Worm (Caenorhabditis elegans): ENCODE measurements around the gene F10E9.4.

Gene F10E9.4

ce11 chrIII:8307356-8307755, 982 bp upstream of the F10E9.4 start, which contains the start of the genes F10E9.7 and F10E9.5:
F10E9.7 (minus strand) TSS chrIII:8307441.
F10E9.5 (plus strand) TSS chrIII:8307592.
- TF ChIP-seq Y116A8C.19 (tag; optimal IDR thresholded peaks at IDR 0.05; ENCODE audit: borderline replicate concordance), result peak; percentile 99
- TF ChIP-seq mef-2 (tag; optimal IDR thresholded peaks at IDR 0.05), result no peak
- TF ChIP-seq snpc-4 (tag; optimal IDR thresholded peaks at IDR 0.05), result peak; percentile 75
- TF ChIP-seq ceh-88 (GFP tag; IDR thresholded peaks at IDR 0.05), result peak; percentile 91
- no peak for TF ChIP-seq unc-30 (tag; optimal IDR thresholded peaks at IDR 0.05)
- TF ChIP-seq fos-1 (tag; optimal IDR thresholded peaks at IDR 0.05), result peak; percentile 39
- peak; percentile 83 for TF ChIP-seq zip-4 (GFP tag; optimal IDR thresholded peaks at IDR 0.05)
- TF ChIP-seq lin-39 (tag; optimal IDR thresholded peaks at IDR 0.05), result peak; percentile 87
- peak; percentile 96 for TF ChIP-seq egl-13 (tag; optimal IDR thresholded peaks at IDR 0.05)
- TF ChIP-seq tlp-1 (tag; optimal IDR thresholded peaks at IDR 0.05), result no peak
- peak; percentile 46 for TF ChIP-seq sup-37 (GFP tag; optimal IDR thresholded peaks at IDR 0.05)
- peak; percentile 98 for TF ChIP-seq nhr-90 (tag; optimal IDR thresholded peaks at IDR 0.05; ENCODE audit: poor library complexity)
- peak in 1 of 2 experiments; percentile 99 for TF ChIP-seq ztf-11 (tag; optimal IDR thresholded peaks at IDR 0.05)
- peak; percentile 97 for TF ChIP-seq sox-4 (tag; optimal IDR thresholded peaks at IDR 0.05)
- TF ChIP-seq C16A3.4 (tag; optimal IDR thresholded peaks at IDR 0.05), result peak; percentile 92
- TF ChIP-seq unc-98 (GFP tag; IDR thresholded peaks at IDR 0.05), result peak; percentile 91
- TF ChIP-seq aly-2 (tag; optimal IDR thresholded peaks at IDR 0.05), result peak; percentile 65
- TF ChIP-seq ceh-8 (GFP tag; optimal IDR thresholded peaks at IDR 0.05), result peak; percentile 94
- TF ChIP-seq hpl-2 (GFP tag; optimal IDR thresholded peaks at IDR 0.05), result no peak
- TF ChIP-seq isw-1 (GFP tag; IDR thresholded peaks at IDR 0.05), result peak; percentile 87
- peak; percentile 90 for TF ChIP-seq elt-2 (tag; optimal IDR thresholded peaks at IDR 0.05)
- TF ChIP-seq hlh-4 (tag; optimal IDR thresholded peaks at IDR 0.05), result peak; percentile 85
- no peak for TF ChIP-seq ces-1 (GFP tag; optimal IDR thresholded peaks at IDR 0.05)
- TF ChIP-seq tbx-2 (tag; optimal IDR thresholded peaks at IDR 0.05), result peak; percentile 96
- TF ChIP-seq unc-62 (GFP tag; optimal IDR thresholded peaks at IDR 0.05), result no peak
- peak; percentile 96 for TF ChIP-seq nhr-85 (tag)
- no peak for TF ChIP-seq alr-1 (tag; optimal IDR thresholded peaks at IDR 0.05; ENCODE audit: borderline replicate concordance)
- peak; percentile 43 for TF ChIP-seq jun-1 (tag; optimal IDR thresholded peaks at IDR 0.05)
- TF ChIP-seq F16B12.6 (tag; optimal IDR thresholded peaks at IDR 0.05), result peak; percentile 66
- TF ChIP-seq skn-1 (tag; optimal IDR thresholded peaks at IDR 0.05), result peak; percentile 91
- TF ChIP-seq dpl-1 (GFP tag; optimal IDR thresholded peaks at IDR 0.05), result peak; percentile 84 to 93 (median 89)
- peak; percentile 82 for TF ChIP-seq vab-15 (tag; optimal IDR thresholded peaks at IDR 0.05)
- TF ChIP-seq pag-3 (tag; optimal IDR thresholded peaks at IDR 0.05; ENCODE audit: borderline replicate concordance, insufficient read depth), result peak; percentile 16
- no peak for TF ChIP-seq nhr-76 (tag; optimal IDR thresholded peaks at IDR 0.05)
- peak; percentile 95 to 96 for TF ChIP-seq lsy-2 (tag; optimal IDR thresholded peaks at IDR 0.05)
- peak; percentile 91 for TF ChIP-seq mab-9 (GFP tag; IDR thresholded peaks at IDR 0.05)
- no peak for TF ChIP-seq pqm-1 (tag; optimal IDR thresholded peaks at IDR 0.05)
- no peak; the same call in 1 of the 2 replicates for TF ChIP-seq grh-1 (GFP tag; IDR thresholded peaks at IDR 0.05)
- TF ChIP-seq aha-1 (tag; optimal IDR thresholded peaks at IDR 0.05), result peak; percentile 4
- TF ChIP-seq nhr-47 (tag; optimal IDR thresholded peaks at IDR 0.05), result peak; percentile 96
- TF ChIP-seq C34B4.2 (tag; optimal IDR thresholded peaks at IDR 0.05), result no peak
- TF ChIP-seq xbp-1 (tag; optimal IDR thresholded peaks at IDR 0.05), result peak; percentile 96
- TF ChIP-seq lir-3 (tag; optimal IDR thresholded peaks at IDR 0.05; ENCODE audit: poor library complexity), result peak; percentile 98
- no peak for TF ChIP-seq nhr-11 (tag; optimal IDR thresholded peaks at IDR 0.05)
- no peak for TF ChIP-seq zag-1 (tag; optimal IDR thresholded peaks at IDR 0.05)
- peak; percentile 20 for TF ChIP-seq nhr-237 (tag; optimal IDR thresholded peaks at IDR 0.05)
- TF ChIP-seq unc-130 (tag; optimal IDR thresholded peaks at IDR 0.05), result peak; percentile 99
- peak; percentile 95 for TF ChIP-seq snu-23 (GFP tag; optimal IDR thresholded peaks at IDR 0.05)
- TF ChIP-seq elt-3 (tag; optimal IDR thresholded peaks at IDR 0.05), result peak in 3 of 6 experiments; percentile 24 to 85 (median 26)
- TF ChIP-seq fkh-4 (tag; optimal IDR thresholded peaks at IDR 0.05; ENCODE audit: borderline replicate concordance), result peak; percentile 99
- TF ChIP-seq blmp-1 (tag; optimal IDR thresholded peaks at IDR 0.05), result peak; percentile 88
- no peak for TF ChIP-seq sptf-1 (tag; optimal IDR thresholded peaks at IDR 0.05)
- TF ChIP-seq ceh-63 (GFP tag; optimal IDR thresholded peaks at IDR 0.05), result peak; percentile 79
